Comparison of ENCODE assay signal across 5 fruit fly cellular contexts in genomic region chr3L:9435315-9435714, dm6.
TF ChIP-seq lines count a peak whose summit lies in the region.

CG42526 (minus strand) TSS chr3L:9435399.

- TF ChIP-seq CTCF in whole organism, embryonic (GFP tag; optimal IDR thresholded peaks at IDR 0.05; lab: Kevin White, UChicago): peak; percentile 59

TF ChIP-seq in whole organism, adult, 20 proteins besides CTCF, POLR2A, EP300 and RAD21 (continues in another document):
- TF ChIP-seq CG33017 (tag; optimal IDR thresholded peaks at IDR 0.05; lab: Kevin White, UChicago): no peak
- no peak for TF ChIP-seq cnc (optimal IDR thresholded peaks at IDR 0.05; lab: Kevin White, UChicago)
- no peak for TF ChIP-seq toe (GFP tag; optimal IDR thresholded peaks at IDR 0.05; lab: Kevin White, UChicago)
- TF ChIP-seq CG7101 (tag; optimal IDR thresholded peaks at IDR 0.05; lab: Kevin White, UChicago): peak; percentile 62
- peak; percentile 36 for TF ChIP-seq CG14711 (tag; optimal IDR thresholded peaks at IDR 0.05; lab: Kevin White, UChicago)
- TF ChIP-seq bab1 (GFP tag; optimal IDR thresholded peaks at IDR 0.05; lab: Kevin White, UChicago): peak; percentile 41
- peak; percentile 39 for TF ChIP-seq Hr96 (GFP tag; optimal IDR thresholded peaks at IDR 0.05; lab: Kevin White, UChicago)
- TF ChIP-seq CG1620 (GFP tag; optimal IDR thresholded peaks at IDR 0.05; lab: Kevin White, UChicago): no peak
- TF ChIP-seq tj (GFP tag; optimal IDR thresholded peaks at IDR 0.05; lab: Kevin White, UChicago): no peak
- peak; percentile 26 for TF ChIP-seq pad (GFP tag; optimal IDR thresholded peaks at IDR 0.05; lab: Kevin White, UChicago)
- no peak for TF ChIP-seq kay (GFP tag; lab: Kevin White, UChicago; ENCODE audit: borderline replicate concordance)
- no peak for TF ChIP-seq Crg-1 (GFP tag; optimal IDR thresholded peaks at IDR 0.05; lab: Kevin White, UChicago)
- TF ChIP-seq Clk (GFP tag; optimal IDR thresholded peaks at IDR 0.05; lab: Kevin White, UChicago): no peak
- peak; percentile 17 for TF ChIP-seq Mnt (GFP tag; optimal IDR thresholded peaks at IDR 0.05; lab: Kevin White, UChicago)
- TF ChIP-seq CG11617 (GFP tag; optimal IDR thresholded peaks at IDR 0.05; lab: Kevin White, UChicago): peak; percentile 43
- no peak for TF ChIP-seq CG7045 (GFP tag; optimal IDR thresholded peaks at IDR 0.05; lab: Kevin White, UChicago)
- no peak for TF ChIP-seq CG5204 (GFP tag; optimal IDR thresholded peaks at IDR 0.05; lab: Kevin White, UChicago)
- TF ChIP-seq cic (GFP tag; optimal IDR thresholded peaks at IDR 0.05; lab: Kevin White, UChicago): peak; percentile 50
- peak; percentile 4 for TF ChIP-seq CG12768 (GFP tag; optimal IDR thresholded peaks at IDR 0.05; lab: Kevin White, UChicago)

TF ChIP-seq in whole organism, embryonic, 481 proteins besides CTCF, POLR2A, EP300 and RAD21 (continues in another document):
- TF ChIP-seq ken (GFP tag; IDR thresholded peaks at IDR 0.05; lab: Robert Waterston, UW): peak; percentile 54; the same call in 2 of the 3 replicates
- TF ChIP-seq CG7928 (GFP tag; optimal IDR thresholded peaks at IDR 0.05; lab: Kevin White, UChicago): no peak
- peak; percentile 70 for TF ChIP-seq MBD-R2 (GFP tag; IDR thresholded peaks at IDR 0.05; lab: Robert Waterston, UW)
- peak; percentile 50 for TF ChIP-seq Antp (GFP tag; optimal IDR thresholded peaks at IDR 0.05; lab: Kevin White, UChicago)
- TF ChIP-seq CG30403 (GFP tag; optimal IDR thresholded peaks at IDR 0.05; lab: Kevin White, UChicago): peak; percentile 66
- TF ChIP-seq CG13424 (tag; optimal IDR thresholded peaks at IDR 0.05; lab: Kevin White, UChicago): peak; percentile 3
- peak; percentile 30 for TF ChIP-seq CG8944 (GFP tag; optimal IDR thresholded peaks at IDR 0.05; lab: Kevin White, UChicago)
- peak; percentile 34 for TF ChIP-seq dm (GFP tag; optimal IDR thresholded peaks at IDR 0.05; lab: Kevin White, UChicago)
- TF ChIP-seq CG11723 (GFP tag; optimal IDR thresholded peaks at IDR 0.05; lab: Kevin White, UChicago): peak; percentile 33
- peak; percentile 30 for TF ChIP-seq Sox102F (GFP tag; optimal IDR thresholded peaks at IDR 0.05; lab: Kevin White, UChicago)
- no peak for TF ChIP-seq CG9609 (GFP tag; optimal IDR thresholded peaks at IDR 0.05; lab: Kevin White, UChicago)
- peak; percentile 27 for TF ChIP-seq CG12942 (GFP tag; optimal IDR thresholded peaks at IDR 0.05; lab: Kevin White, UChicago)
- TF ChIP-seq CG12391 (tag; optimal IDR thresholded peaks at IDR 0.05; lab: Kevin White, UChicago): peak; percentile 56
- peak; percentile 31 for TF ChIP-seq CG17829 (tag; optimal IDR thresholded peaks at IDR 0.05; lab: Kevin White, UChicago)
- 0 out of 3 replicates have a peak, but pooled peaks have one; percentile 16 for TF ChIP-seq zfh1 (GFP tag; IDR thresholded peaks at IDR 0.05; lab: Robert Waterston, UW)
- peak; percentile 11 for TF ChIP-seq eyg (GFP tag; optimal IDR thresholded peaks at IDR 0.05; lab: Kevin White, UChicago)
- peak; percentile 66 for TF ChIP-seq BEAF-32 (GFP tag; optimal IDR thresholded peaks at IDR 0.05; lab: Kevin White, UChicago)
- no peak for TF ChIP-seq Camta (GFP tag; optimal IDR thresholded peaks at IDR 0.05; lab: Kevin White, UChicago)

TF ChIP-seq in whole organism, prepupa, 60 proteins besides CTCF, POLR2A, EP300 and RAD21 (continues in another document):
- TF ChIP-seq CG10669 (GFP tag; optimal IDR thresholded peaks at IDR 0.05; lab: Kevin White, UChicago): no peak
- no peak for TF ChIP-seq Ets21C (GFP tag; optimal IDR thresholded peaks at IDR 0.05; lab: Kevin White, UChicago)
- TF ChIP-seq vri (GFP tag; optimal IDR thresholded peaks at IDR 0.05; lab: Kevin White, UChicago): peak; percentile 41
- TF ChIP-seq spab (GFP tag; optimal IDR thresholded peaks at IDR 0.05; lab: Kevin White, UChicago): no peak
- peak in 1 of 2 experiments; percentile 43 for TF ChIP-seq salr (GFP tag; optimal IDR thresholded peaks at IDR 0.05; lab: Kevin White, UChicago)
- TF ChIP-seq CG8119 (GFP tag; IDR thresholded peaks at IDR 0.05; lab: Robert Waterston, UW): peak; percentile 35; the same call in 1 of the 3 replicates
- TF ChIP-seq Sox102F (GFP tag; optimal IDR thresholded peaks at IDR 0.05; lab: Kevin White, UChicago): peak; percentile 60
- peak; percentile 63 for TF ChIP-seq Met (GFP tag; optimal IDR thresholded peaks at IDR 0.05; lab: Kevin White, UChicago)
- peak; percentile 67 for TF ChIP-seq CG31627 (GFP tag; optimal IDR thresholded peaks at IDR 0.05; lab: Kevin White, UChicago)
- no peak for TF ChIP-seq Ets96B (tag; optimal IDR thresholded peaks at IDR 0.05; lab: Kevin White, UChicago)
- no peak for TF ChIP-seq CG11294 (GFP tag; IDR thresholded peaks at IDR 0.05; lab: Robert Waterston, UW)
- TF ChIP-seq lz (GFP tag; optimal IDR thresholded peaks at IDR 0.05; lab: Kevin White, UChicago): peak; percentile 57
- no peak for TF ChIP-seq CG9139 (GFP tag; optimal IDR thresholded peaks at IDR 0.05; lab: Kevin White, UChicago)
- TF ChIP-seq topi (GFP tag; optimal IDR thresholded peaks at IDR 0.05; lab: Kevin White, UChicago): peak; percentile 33
- peak; percentile 59 for TF ChIP-seq Eip75B (GFP tag; optimal IDR thresholded peaks at IDR 0.05; lab: Kevin White, UChicago)
- TF ChIP-seq CG3032 (tag; optimal IDR thresholded peaks at IDR 0.05; lab: Kevin White, UChicago): peak; percentile 24
- no peak for TF ChIP-seq CG8319 (GFP tag; optimal IDR thresholded peaks at IDR 0.05; lab: Kevin White, UChicago)
- no peak for TF ChIP-seq CG11762 (GFP tag; optimal IDR thresholded peaks at IDR 0.05; lab: Kevin White, UChicago; ENCODE audit: insufficient read depth)
- peak; percentile 61 for TF ChIP-seq Eip78C (GFP tag; lab: Kevin White, UChicago)

TF ChIP-seq in whole organism, pupa, 21 proteins besides CTCF, POLR2A, EP300 and RAD21:
- TF ChIP-seq CG9948 (tag; optimal IDR thresholded peaks at IDR 0.05; lab: Kevin White, UChicago) (no peak), CG32121 (GFP tag; IDR thresholded peaks at IDR 0.05; lab: Robert Waterston, UW) (no peak), CG12605 (GFP tag; IDR thresholded peaks at IDR 0.05; lab: Robert Waterston, UW) (no peak), Pif1B (GFP tag; optimal IDR thresholded peaks at IDR 0.05; lab: Kevin White, UChicago) (no peak), CG34367 (tag; optimal IDR thresholded peaks at IDR 0.05; lab: Kevin White, UChicago) (peak; percentile 27), Ets98B (GFP tag; IDR thresholded peaks at IDR 0.05; lab: Robert Waterston, UW) (peak; percentile 35), gl (tag; optimal IDR thresholded peaks at IDR 0.05; lab: Kevin White, UChicago) (no peak), EcR (GFP tag; optimal IDR thresholded peaks at IDR 0.05; lab: Kevin White, UChicago) (no peak), fd96Ca (GFP tag; IDR thresholded peaks at IDR 0.05; lab: Robert Waterston, UW) (no peak; the same call in 2 of the 3 replicates), CG17806 (tag; optimal IDR thresholded peaks at IDR 0.05; lab: Kevin White, UChicago) (no peak), CG8159 (tag; optimal IDR thresholded peaks at IDR 0.05; lab: Kevin White, UChicago) (no peak), CG15710 (tag; optimal IDR thresholded peaks at IDR 0.05; lab: Kevin White, UChicago) (no peak), CG8301 (tag; optimal IDR thresholded peaks at IDR 0.05; lab: Kevin White, UChicago) (no peak)
TF ChIP-seq in whole organism, pupa: peak in this region for 2.

TF ChIP-seq in whole organism, wandering third instar larva, 38 proteins besides CTCF, POLR2A, EP300 and RAD21 (continues in another document):
- TF ChIP-seq brk (GFP tag; optimal IDR thresholded peaks at IDR 0.05; lab: Kevin White, UChicago) (no peak), Hr83 (GFP tag; optimal IDR thresholded peaks at IDR 0.05; lab: Kevin White, UChicago; ENCODE audit: poor library complexity, severe bottlenecking) (peak; percentile 73), HLH106 (tag; optimal IDR thresholded peaks at IDR 0.05; lab: Kevin White, UChicago) (peak; percentile 23), fru (GFP tag; optimal IDR thresholded peaks at IDR 0.05; lab: Kevin White, UChicago) (peak; percentile 50), foxo (GFP tag; optimal IDR thresholded peaks at IDR 0.05; lab: Kevin White, UChicago) (peak; percentile 38 to 82), CG9705 (GFP tag; optimal IDR thresholded peaks at IDR 0.05; lab: Kevin White, UChicago) (no peak), rgr (GFP tag; optimal IDR thresholded peaks at IDR 0.05; lab: Kevin White, UChicago) (peak; percentile 70), Vsx2 (GFP tag; optimal IDR thresholded peaks at IDR 0.05; lab: Kevin White, UChicago; ENCODE audit: partially characterized antibody) (no peak), br (GFP tag; optimal IDR thresholded peaks at IDR 0.05; lab: Kevin White, UChicago) (peak; percentile 55), Abd-B (GFP tag; optimal IDR thresholded peaks at IDR 0.05; lab: Kevin White, UChicago) (no peak), lola (GFP tag; optimal IDR thresholded peaks at IDR 0.05; lab: Kevin White, UChicago) (no peak), CrebA (GFP tag; optimal IDR thresholded peaks at IDR 0.05; lab: Kevin White, UChicago; ENCODE audit: borderline replicate concordance) (no peak), Rel (GFP tag; optimal IDR thresholded peaks at IDR 0.05; lab: Kevin White, UChicago) (no peak), Rel (tag; optimal IDR thresholded peaks at IDR 0.05; lab: Kevin White, UChicago) (peak; percentile 26), pan (optimal IDR thresholded peaks at IDR 0.05; lab: Kevin White, UChicago) (no peak), usp (GFP tag; optimal IDR thresholded peaks at IDR 0.05; lab: Kevin White, UChicago) (no peak), Sp1 (GFP tag; optimal IDR thresholded peaks at IDR 0.05; lab: Kevin White, UChicago) (peak; percentile 13), sv (GFP tag; optimal IDR thresholded peaks at IDR 0.05; lab: Kevin White, UChicago) (peak; percentile 53), Mio (GFP tag; optimal IDR thresholded peaks at IDR 0.05; lab: Kevin White, UChicago) (no peak), Jra (GFP tag; optimal IDR thresholded peaks at IDR 0.05; lab: Kevin White, UChicago) (peak; percentile 59), Hr78 (GFP tag; optimal IDR thresholded peaks at IDR 0.05; lab: Kevin White, UChicago) (no peak), woc (GFP tag; optimal IDR thresholded peaks at IDR 0.05; lab: Kevin White, UChicago) (no peak), Hnf4 (GFP tag; optimal IDR thresholded peaks at IDR 0.05; lab: Kevin White, UChicago) (peak; percentile 74), h (GFP tag; optimal IDR thresholded peaks at IDR 0.05; lab: Kevin White, UChicago) (peak; percentile 56), CG32264 (GFP tag; optimal IDR thresholded peaks at IDR 0.05; lab: Kevin White, UChicago) (peak; percentile 26), N (GFP tag; optimal IDR thresholded peaks at IDR 0.05; lab: Kevin White, UChicago) (no peak), sage (GFP tag; optimal IDR thresholded peaks at IDR 0.05; lab: Kevin White, UChicago) (peak; percentile 31), psq (GFP tag; optimal IDR thresholded peaks at IDR 0.05; lab: Kevin White, UChicago) (peak; percentile 37), dmrt93B (GFP tag; optimal IDR thresholded peaks at IDR 0.05; lab: Kevin White, UChicago) (no peak), dl (GFP tag; optimal IDR thresholded peaks at IDR 0.05; lab: Kevin White, UChicago; ENCODE audit: insufficient read depth in 1 of 2, partially characterized antibody in 2 of 2) (no peak)
